Worm (Caenorhabditis elegans) whole organism, late embryonic: ENCODE measurements around the gene clec-257.

Experiments used
- C08G9.2 ChIP-seq: sonication (generic microtip); optimal IDR thresholded peaks from 2 replicates; lab custom pipeline; 2016; ENCODE audit warnings: mild to moderate bottlenecking, missing genetic modification characterization, moderate library complexity, missing compliant biosample characterization
- C38D4.7 ChIP-seq: fragments of 200-800 bp; sonication (Bioruptor generic); optimal IDR thresholded peaks from 2 replicates; lab custom pipeline; 2018; ENCODE audit warnings: mild to moderate bottlenecking, missing genetic modification characterization, moderate library complexity, missing compliant biosample characterization
- F13H6.1 ChIP-seq: sonication (generic microtip); optimal IDR thresholded peaks from 2 replicates; lab custom pipeline; 2016; ENCODE audit warnings: missing genetic modification characterization, missing compliant biosample characterization
- K02D7.2 ChIP-seq: sonication (generic microtip); optimal IDR thresholded peaks from 2 replicates; lab custom pipeline; 2017; ENCODE audit warnings: mild to moderate bottlenecking, missing genetic modification characterization, missing compliant biosample characterization
- K09A11.1 ChIP-seq: sonication (generic microtip); optimal IDR thresholded peaks from 2 replicates; lab custom pipeline; 2017; ENCODE audit warnings: antibody characterized with exemption, mild to moderate bottlenecking, missing genetic modification characterization, missing compliant biosample characterization; ENCODE audit not compliant: insufficient read depth
- T23F11.4 ChIP-seq: fragments of 200-800 bp; sonication (Bioruptor generic); optimal IDR thresholded peaks from 2 replicates; lab custom pipeline; 2018; ENCODE audit warnings: mild to moderate bottlenecking, missing genetic modification characterization, missing compliant biosample characterization
- Y22D7AL.16 ChIP-seq: sonication (generic microtip); optimal IDR thresholded peaks from 2 replicates; lab custom pipeline; 2016; ENCODE audit warnings: missing genetic modification characterization, missing compliant biosample characterization
- ahr-1 ChIP-seq: sonication (generic microtip); optimal IDR thresholded peaks from 2 replicates; lab custom pipeline; 2016; ENCODE audit warnings: missing genetic modification characterization, missing compliant biosample characterization
- ama-1 ChIP-seq: fragments of 150-350 bp; optimal IDR thresholded peaks from 2 replicates; lab custom pipeline; 2014
- ceh-14 ChIP-seq: sonication (generic microtip); optimal IDR thresholded peaks from 2 replicates; lab custom pipeline; 2016; ENCODE audit warnings: missing genotype, missing genetic modification characterization, missing compliant biosample characterization
- ceh-18 ChIP-seq: sonication (generic microtip); optimal IDR thresholded peaks from 2 replicates; lab custom pipeline; 2016; ENCODE audit warnings: missing genetic modification characterization, missing compliant biosample characterization
- ceh-22 ChIP-seq: sonication (generic microtip); optimal IDR thresholded peaks from 2 replicates; lab custom pipeline; 2017; ENCODE audit warnings: missing biosample characterization, missing genetic modification characterization
- ceh-30 ChIP-seq: fragments of 150-350 bp; optimal IDR thresholded peaks from 2 replicates; lab custom pipeline; 2014; ENCODE audit warnings: missing biosample characterization, missing genetic modification characterization
- ceh-31 ChIP-seq: sonication (generic microtip); optimal IDR thresholded peaks from 2 replicates; lab custom pipeline; 2016; ENCODE audit warnings: missing genetic modification characterization, missing compliant biosample characterization
- ceh-34 ChIP-seq: sonication (generic microtip); optimal IDR thresholded peaks from 2 replicates; lab custom pipeline; 2016; ENCODE audit warnings: mild to moderate bottlenecking, missing genetic modification characterization, missing compliant biosample characterization
- ceh-48 ChIP-seq: sonication (generic microtip); optimal IDR thresholded peaks from 2 replicates; lab custom pipeline; 2016; ENCODE audit warnings: missing genetic modification characterization, inconsistent platforms, missing compliant biosample characterization
- ceh-9 ChIP-seq: sonication (generic microtip); optimal IDR thresholded peaks from 2 replicates; lab custom pipeline; 2016; ENCODE audit warnings: mild to moderate bottlenecking, missing genetic modification characterization, inconsistent platforms, missing compliant biosample characterization
- che-1 ChIP-seq: sonication (generic microtip); optimal IDR thresholded peaks from 2 replicates; lab custom pipeline; 2016; ENCODE audit warnings: mild to moderate bottlenecking, missing genetic modification characterization, missing compliant biosample characterization
- dmd-4 ChIP-seq: sonication (generic microtip); optimal IDR thresholded peaks from 2 replicates; lab custom pipeline; 2016; ENCODE audit warnings: borderline replicate concordance, missing genetic modification characterization, missing compliant biosample characterization
- dve-1 ChIP-seq: sonication (generic microtip); optimal IDR thresholded peaks from 2 replicates; lab custom pipeline; 2017; ENCODE audit warnings: antibody characterized with exemption, mild to moderate bottlenecking, missing genetic modification characterization, missing compliant biosample characterization
- elt-2 ChIP-seq: sonication (generic microtip); optimal IDR thresholded peaks from 2 replicates; lab custom pipeline; 2016; ENCODE audit warnings: missing genetic modification reagents, missing genetic modification characterization, missing compliant biosample characterization
- ets-4 ChIP-seq: sonication (generic microtip); optimal IDR thresholded peaks from 2 replicates; lab custom pipeline; 2016; ENCODE audit warnings: missing genetic modification characterization, missing compliant biosample characterization
- eyg-1 ChIP-seq: sonication (generic microtip); optimal IDR thresholded peaks from 2 replicates; lab custom pipeline; 2016; ENCODE audit warnings: missing genotype, missing genetic modification characterization, missing compliant biosample characterization
- fax-1 ChIP-seq: sonication (generic microtip); optimal IDR thresholded peaks from 2 replicates; lab custom pipeline; 2016; ENCODE audit warnings: missing genotype, missing genetic modification characterization, missing compliant biosample characterization
- fkh-10 ChIP-seq: fragments of 150-350 bp; optimal IDR thresholded peaks from 2 replicates; lab custom pipeline; 2014; ENCODE audit warnings: missing biosample characterization, missing genetic modification reagents, missing genetic modification characterization
- fkh-6 ChIP-seq: sonication (generic microtip); optimal IDR thresholded peaks from 2 replicates; lab custom pipeline; 2016; ENCODE audit warnings: missing genetic modification characterization, missing compliant biosample characterization
- hlh-30 ChIP-seq: sonication (generic microtip); optimal IDR thresholded peaks from 2 replicates; lab custom pipeline; 2017; ENCODE audit warnings: antibody characterized with exemption, missing genetic modification characterization, missing compliant biosample characterization; ENCODE audit not compliant: insufficient read depth
- hlh-6 ChIP-seq: sonication (generic microtip); optimal IDR thresholded peaks from 2 replicates; lab custom pipeline; 2016; ENCODE audit warnings: missing genotype, missing genetic modification characterization, missing compliant biosample characterization
- hlh-8 ChIP-seq: sonication (generic microtip); optimal IDR thresholded peaks from 2 replicates; lab custom pipeline; 2016; ENCODE audit warnings: missing genotype, missing genetic modification characterization, missing compliant biosample characterization
- lim-6 ChIP-seq: sonication (generic microtip); optimal IDR thresholded peaks from 2 replicates; lab custom pipeline; 2016; ENCODE audit warnings: missing genetic modification characterization, missing compliant biosample characterization
- mec-3 ChIP-seq: sonication (generic microtip); optimal IDR thresholded peaks from 2 replicates; lab custom pipeline; 2016; ENCODE audit warnings: borderline replicate concordance, missing genetic modification characterization, missing compliant biosample characterization
- nfya-1 ChIP-seq: sonication (generic microtip); optimal IDR thresholded peaks from 2 replicates; lab custom pipeline; 2017; ENCODE audit warnings: missing genetic modification characterization, mild to moderate bottlenecking, missing compliant biosample characterization, antibody characterized with exemption, moderate library complexity
- nhr-232 ChIP-seq: sonication (generic microtip); optimal IDR thresholded peaks from 2 replicates; lab custom pipeline; 2016; ENCODE audit warnings: missing genetic modification characterization, missing compliant biosample characterization
- npax-4 ChIP-seq: sonication (generic microtip); optimal IDR thresholded peaks from 2 replicates; lab custom pipeline; 2016; ENCODE audit warnings: missing genetic modification characterization, missing compliant biosample characterization
- odd-2 ChIP-seq: sonication (generic microtip); optimal IDR thresholded peaks from 2 replicates; lab custom pipeline; 2017; ENCODE audit warnings: antibody characterized with exemption, mild to moderate bottlenecking, missing genetic modification characterization, missing compliant biosample characterization
- pax-1 ChIP-seq: fragments of 150-350 bp; optimal IDR thresholded peaks from 2 replicates; lab custom pipeline; 2014; ENCODE audit warnings: missing biosample characterization, missing genetic modification characterization
- pha-4 ChIP-seq: fragments of 150-350 bp; optimal IDR thresholded peaks from 2 replicates; lab custom pipeline; 2018; ENCODE audit warnings: missing biosample characterization, missing genetic modification reagents, missing genetic modification characterization
- pqm-1 ChIP-seq: sonication (generic microtip); optimal IDR thresholded peaks from 2 replicates; lab custom pipeline; 2016; ENCODE audit warnings: missing genetic modification characterization, missing compliant biosample characterization
- pros-1 ChIP-seq: fragments of 150-350 bp; optimal IDR thresholded peaks from 2 replicates; lab custom pipeline; 2014; ENCODE audit warnings: missing biosample characterization, missing genetic modification reagents, missing genetic modification characterization
- ref-2 ChIP-seq: sonication (generic microtip); optimal IDR thresholded peaks from 2 replicates; lab custom pipeline; 2016; ENCODE audit warnings: missing genetic modification characterization, missing compliant biosample characterization
- rnt-1 ChIP-seq: sonication (generic microtip); optimal IDR thresholded peaks from 2 replicates; lab custom pipeline; 2016; ENCODE audit warnings: missing genetic modification characterization, missing compliant biosample characterization
- sox-2 ChIP-seq: fragments of 200-800 bp; sonication (Bioruptor generic); IDR thresholded peaks from 2 replicates; pipeline ENCODE4 v1.3.6; 2022; ENCODE audit warnings: missing genetic modification reagents, missing genetic modification characterization, missing compliant biosample characterization
- sox-4 ChIP-seq: sonication (generic microtip); optimal IDR thresholded peaks from 2 replicates; lab custom pipeline; 2017; ENCODE audit warnings: mild to moderate bottlenecking, missing genetic modification characterization, inconsistent platforms, missing compliant biosample characterization
- syd-9 ChIP-seq: sonication (generic microtip); optimal IDR thresholded peaks from 2 replicates; lab custom pipeline; 2016; ENCODE audit warnings: mild to moderate bottlenecking, missing genetic modification characterization, moderate library complexity, missing compliant biosample characterization
- tbx-2 ChIP-seq: sonication (generic microtip); optimal IDR thresholded peaks from 2 replicates; lab custom pipeline; 2016; ENCODE audit warnings: missing genetic modification characterization, missing compliant biosample characterization
- tbx-7 ChIP-seq: sonication (generic microtip); optimal IDR thresholded peaks from 2 replicates; lab custom pipeline; 2016; ENCODE audit warnings: missing genotype, missing genetic modification characterization, missing compliant biosample characterization
- unc-3 ChIP-seq, 2 experiments: fragments of 200-800 bp in 1 of 2; sonication (Bioruptor generic) in 1 of 2; sonication (generic microtip) in 1 of 2; conservative IDR thresholded peaks in 1 of 2; optimal IDR thresholded peaks in 1 of 2; 2 replicates each; pipeline versions ENCODE4 v1.3.6 to Lab custom; 2016 to 2022; ENCODE audit warnings: missing compliant biosample characterization in 2 of 2, missing genetic modification characterization in 2 of 2, missing genetic modification reagents in 1 of 2
- unc-42 ChIP-seq: sonication (generic microtip); optimal IDR thresholded peaks from 2 replicates; lab custom pipeline; 2016; ENCODE audit warnings: missing genotype, missing genetic modification characterization, missing compliant biosample characterization
- unc-55 ChIP-seq: sonication (generic microtip); optimal IDR thresholded peaks from 2 replicates; lab custom pipeline; 2017; ENCODE audit warnings: missing biosample characterization, missing genetic modification reagents, missing genetic modification characterization
- ztf-16 ChIP-seq: sonication (generic microtip); optimal IDR thresholded peaks from 2 replicates; lab custom pipeline; 2017; ENCODE audit warnings: missing genetic modification characterization, missing compliant biosample characterization

clec-257 gene

DNA sequence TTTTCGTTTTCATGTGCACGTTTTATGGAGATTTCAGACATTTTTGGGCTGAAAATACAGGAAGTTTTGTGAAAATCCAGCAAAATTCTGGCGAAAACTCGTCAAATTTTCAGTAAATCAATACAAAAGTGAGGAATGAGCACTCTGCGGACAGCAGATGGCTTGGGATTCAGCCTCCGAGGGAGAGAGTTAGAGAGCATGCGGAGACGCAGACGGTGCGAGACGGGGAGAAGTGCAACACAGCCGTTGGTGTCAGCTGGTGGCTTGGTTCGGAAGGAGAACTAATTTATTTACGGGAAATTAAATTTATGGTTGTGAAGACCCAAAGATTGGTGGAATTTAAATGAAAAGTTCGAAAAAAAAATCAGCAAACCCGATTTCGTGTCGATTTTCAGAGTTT, 35.8 kb downstream of the clec-257 start, which contains the start of gene C54E10.6:
C54E10.6 (minus strand) TSS at position 109 of the 400 bp plus-strand sequence.
- TF ChIP-seq ama-1 = no peak
- no peak for TF ChIP-seq sox-2 (GFP tag; lab: Robert Waterston, UW)
- peak; percentile 28 for TF ChIP-seq ceh-18 (tag; lab: Kevin White, UChicago)
- no peak for TF ChIP-seq K02D7.2 (tag; lab: Kevin White, UChicago)
- TF ChIP-seq hlh-6 (tag; lab: Kevin White, UChicago) = no peak
- TF ChIP-seq lim-6 (tag; lab: Kevin White, UChicago) = no peak
- TF ChIP-seq hlh-30 (tag; lab: Kevin White, UChicago) = no peak
- TF ChIP-seq ceh-30 (tag; lab: Kevin White, UChicago) = no peak
- peak; percentile 96 for TF ChIP-seq unc-42 (tag; lab: Kevin White, UChicago)
- TF ChIP-seq nfya-1 (tag; lab: Kevin White, UChicago) = peak; percentile 35
- TF ChIP-seq ceh-34 (tag; lab: Kevin White, UChicago) = no peak
- no peak for TF ChIP-seq pax-1 (tag; lab: Kevin White, UChicago)
- no peak for TF ChIP-seq che-1
- no peak for TF ChIP-seq elt-2 (tag; lab: Kevin White, UChicago)
- TF ChIP-seq ceh-9 (tag; lab: Kevin White, UChicago) = no peak
- TF ChIP-seq ref-2 (tag; lab: Kevin White, UChicago) = no peak
- TF ChIP-seq C38D4.7 (GFP tag; lab: Kevin White, UChicago) = no peak
- peak; percentile 72 for TF ChIP-seq ceh-48
- TF ChIP-seq Y22D7AL.16 (tag; lab: Kevin White, UChicago) = no peak
- TF ChIP-seq pros-1 (tag; lab: Kevin White, UChicago) = no peak
- no peak for TF ChIP-seq F13H6.1 (tag; lab: Kevin White, UChicago)
- TF ChIP-seq syd-9 = no peak
- TF ChIP-seq C08G9.2 (tag; lab: Kevin White, UChicago) = no peak
- TF ChIP-seq ceh-31 (tag; lab: Kevin White, UChicago) = peak; percentile 66
- no peak for TF ChIP-seq dve-1 (tag; lab: Kevin White, UChicago)
- TF ChIP-seq tbx-2 (tag; lab: Kevin White, UChicago) = peak; percentile 29
- no peak for TF ChIP-seq ceh-22
- no peak for TF ChIP-seq nhr-232 (tag; lab: Kevin White, UChicago)
- no peak for TF ChIP-seq unc-3 (GFP tag; conservative IDR thresholded peaks at IDR 0.05; lab: Robert Waterston, UW)
- TF ChIP-seq unc-3 (tag; optimal IDR thresholded peaks at IDR 0.05; lab: Kevin White, UChicago) = no peak
- no peak for TF ChIP-seq ahr-1 (tag; lab: Kevin White, UChicago)
- TF ChIP-seq fkh-6 (tag; lab: Kevin White, UChicago) = no peak
- TF ChIP-seq ceh-14 (tag; lab: Kevin White, UChicago) = peak; percentile 28
- no peak for TF ChIP-seq sox-4
- no peak for TF ChIP-seq fax-1 (tag; lab: Kevin White, UChicago)
- no peak for TF ChIP-seq npax-4 (tag; lab: Kevin White, UChicago)
- TF ChIP-seq tbx-7 (tag; lab: Kevin White, UChicago) = no peak
- TF ChIP-seq ztf-16 (tag; lab: Kevin White, UChicago) = no peak
- no peak for TF ChIP-seq pqm-1 (tag; lab: Kevin White, UChicago)
- TF ChIP-seq ets-4 (tag; lab: Kevin White, UChicago) = no peak
- no peak for TF ChIP-seq pha-4 (tag; lab: Kevin White, UChicago)
- peak; percentile 28 for TF ChIP-seq hlh-8 (tag; lab: Kevin White, UChicago)
- no peak for TF ChIP-seq dmd-4 (tag; lab: Kevin White, UChicago)
- TF ChIP-seq K09A11.1 (tag; lab: Kevin White, UChicago) = no peak
- no peak for TF ChIP-seq fkh-10
- no peak for TF ChIP-seq eyg-1 (tag; lab: Kevin White, UChicago)
- no peak for TF ChIP-seq odd-2 (tag; lab: Kevin White, UChicago)
- no peak for TF ChIP-seq unc-55 (GFP tag; lab: Kevin White, UChicago)
- TF ChIP-seq rnt-1 (tag; lab: Kevin White, UChicago) = peak; percentile 37
- no peak for TF ChIP-seq mec-3 (tag; lab: Kevin White, UChicago)
- no peak for TF ChIP-seq T23F11.4
- TF ChIP-seq, all 69 proteins: peak for 9
